Fruit fly (Drosophila melanogaster) whole organism, adult: ENCODE measurements around the gene CG2187.

Experiments
- CG11617 ChIP-seq: fragments of 200-800 bp; sonication (Bioruptor generic); optimal IDR thresholded peaks from 2 replicates; lab custom pipeline; 2017; ENCODE audit warnings: mild to moderate bottlenecking, missing biosample characterization, missing genetic modification reagents, missing genetic modification characterization
- CG5204 ChIP-seq: fragments of 200-800 bp; sonication (Bioruptor generic); optimal IDR thresholded peaks from 2 replicates; lab custom pipeline; 2016; ENCODE audit warnings: missing biosample characterization, missing genetic modification characterization
- CG7045 ChIP-seq: fragments of 200-800 bp; sonication (Bioruptor generic); optimal IDR thresholded peaks from 2 replicates; lab custom pipeline; 2017; ENCODE audit warnings: missing biosample characterization, mild to moderate bottlenecking, missing genetic modification characterization
- Clk ChIP-seq: fragments of 200-800 bp; sonication (Bioruptor generic); optimal IDR thresholded peaks from 2 replicates; lab custom pipeline; 2017; ENCODE audit warnings: missing biosample characterization, missing genetic modification characterization
- Crg-1 ChIP-seq: fragments of 200-800 bp; sonication (Bioruptor generic); optimal IDR thresholded peaks from 2 replicates; lab custom pipeline; 2016; ENCODE audit warnings: missing biosample characterization, missing genetic modification characterization
- Hr96 ChIP-seq: fragments of 200-800 bp; sonication (Bioruptor generic); optimal IDR thresholded peaks from 2 replicates; lab custom pipeline; 2016; ENCODE audit warnings: missing biosample characterization, missing genetic modification characterization
- Mnt ChIP-seq: fragments of 200-800 bp; sonication (Bioruptor generic); optimal IDR thresholded peaks from 2 replicates; lab custom pipeline; 2016; ENCODE audit warnings: missing biosample characterization, mild to moderate bottlenecking, missing genetic modification characterization
- bab1 ChIP-seq: fragments of 200-800 bp; sonication (Bioruptor generic); optimal IDR thresholded peaks from 3 replicates; lab custom pipeline; 2019; ENCODE audit warnings: missing biosample characterization, mild to moderate bottlenecking, missing genetic modification characterization, moderate library complexity
- cnc ChIP-seq, 2 experiments: fragments of >200 bp; optimal IDR thresholded peaks; 2 replicates each; lab custom pipeline; 2017
- kay ChIP-seq: fragments of 200-800 bp; sonication (Bioruptor generic); peaks from one replicate; lab custom pipeline; 2016; ENCODE audit warnings: missing biosample characterization, missing genetic modification characterization, borderline replicate concordance
- tj ChIP-seq: fragments of 200-800 bp; sonication (Bioruptor generic); optimal IDR thresholded peaks from 3 replicates; lab custom pipeline; 2017; ENCODE audit warnings: missing biosample characterization, mild to moderate bottlenecking, missing genetic modification characterization, moderate library complexity
- toe ChIP-seq: fragments of 200-800 bp; sonication (Bioruptor generic); optimal IDR thresholded peaks from 2 replicates; lab custom pipeline; 2016; ENCODE audit warnings: missing biosample characterization, missing genetic modification characterization

DNA sequence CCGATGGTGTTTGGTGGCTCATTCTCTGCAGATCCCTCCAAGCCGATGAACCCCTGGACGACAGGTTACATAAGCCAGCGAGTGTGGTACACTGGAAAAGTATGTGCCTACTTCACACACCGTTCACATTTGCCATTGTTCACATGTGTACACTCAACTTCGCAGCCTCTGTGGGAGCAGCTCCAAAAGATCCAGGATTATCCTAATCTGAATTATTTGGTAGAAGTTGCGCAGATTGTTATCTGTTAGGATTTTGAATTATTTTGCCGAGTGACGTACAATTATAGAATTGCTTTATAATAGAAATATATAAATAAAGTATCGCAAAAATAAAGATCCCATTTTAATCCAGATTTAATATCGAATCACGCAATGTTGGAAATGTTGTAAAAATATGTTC, 9.1 kb upstream of the CG2187 start:
- TF ChIP-seq Clk: no peak
- TF ChIP-seq kay: no peak
- TF ChIP-seq CG7045 (GFP tag; lab: Kevin White, UChicago): no peak
- TF ChIP-seq CG11617: no peak
- no peak for TF ChIP-seq Hr96
- TF ChIP-seq Crg-1 (GFP tag; lab: Kevin White, UChicago): no peak
- TF ChIP-seq CG5204: no peak
- TF ChIP-seq Mnt (GFP tag; lab: Kevin White, UChicago): no peak
- TF ChIP-seq toe (GFP tag; lab: Kevin White, UChicago): no peak
- TF ChIP-seq bab1 (GFP tag; lab: Kevin White, UChicago): no peak
- TF ChIP-seq tj (GFP tag; lab: Kevin White, UChicago): no peak
- TF ChIP-seq cnc (optimal IDR thresholded peaks at IDR 0.05; lab: Kevin White, UChicago): no peak
